Worm (Caenorhabditis elegans): ENCODE data around the gene rsp-8.
A peak's percentile ranks its signal among the peaks of the same experiment; 100 is the strongest.

DNA sequence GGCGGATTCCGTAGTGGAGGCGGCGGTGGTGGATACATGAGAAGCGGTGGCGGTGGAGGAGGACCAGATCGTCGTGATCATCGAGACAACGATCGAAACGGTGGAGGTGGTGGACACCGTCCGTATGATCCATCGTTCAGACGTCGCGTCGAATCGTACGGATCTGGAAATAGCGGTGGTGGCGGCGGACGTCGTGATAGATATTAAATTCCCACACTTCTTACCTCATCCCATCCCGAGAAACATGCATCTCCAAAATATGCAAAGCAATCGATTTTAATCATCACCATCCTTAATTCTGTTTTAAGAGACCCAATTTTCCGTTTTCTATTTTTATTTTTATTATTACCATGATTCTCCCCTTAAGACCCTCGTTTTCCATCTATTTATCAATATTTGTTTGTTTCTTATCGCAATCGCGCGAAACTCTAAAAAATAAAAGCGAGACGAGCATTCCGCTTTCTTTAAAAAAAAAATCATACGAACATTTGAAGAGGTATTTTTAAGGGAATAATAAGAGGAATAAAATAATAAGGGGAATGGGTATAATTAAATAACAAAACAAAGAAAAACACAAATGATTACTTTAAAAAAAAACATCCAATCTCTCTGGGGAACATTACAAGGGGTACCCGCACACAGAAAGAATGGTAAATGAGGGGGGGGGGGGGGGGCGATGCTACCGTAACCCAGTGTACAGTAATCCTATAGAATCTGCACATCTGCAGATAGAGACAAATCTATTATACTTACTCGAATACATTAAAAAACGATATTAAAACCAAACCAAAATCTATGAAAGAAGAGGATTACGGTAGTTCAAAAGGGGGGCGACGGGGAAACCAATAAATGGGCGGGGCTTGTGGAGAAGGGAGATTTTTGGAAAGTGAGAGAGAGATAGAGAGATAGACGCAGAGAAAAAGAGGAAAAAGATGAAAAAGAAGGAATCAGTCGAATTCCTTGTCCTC, 4.6 kb downstream of the rsp-8 start:
- TF ChIP-seq nhr-76 (tag; optimal IDR thresholded peaks at IDR 0.05) (no peak), R02D3.7 (tag; optimal IDR thresholded peaks at IDR 0.05) (no peak), ctbp-1 (GFP tag; IDR thresholded peaks at IDR 0.05) (0 out of 2 replicates have a peak, but pooled peaks have one; percentile 8), nhr-77 (tag; optimal IDR thresholded peaks at IDR 0.05) (peak; percentile 11), nhr-102 (tag; optimal IDR thresholded peaks at IDR 0.05) (no peak), nhr-237 (tag; optimal IDR thresholded peaks at IDR 0.05) (no peak), F44E2.7 (GFP tag; IDR thresholded peaks at IDR 0.05) (no peak), hmg-1.1 (GFP tag; IDR thresholded peaks at IDR 0.05) (peak; percentile 41; the same call in 1 of the 2 replicates), unc-62 (GFP tag; optimal IDR thresholded peaks at IDR 0.05 in 1 of 2) (no peak), unc-62 (tag; optimal IDR thresholded peaks at IDR 0.05) (no peak), ama-1 (optimal IDR thresholded peaks at IDR 0.05) (peak; percentile 61), skn-1 (tag; optimal IDR thresholded peaks at IDR 0.05) (no peak)

Data from whole organism, L4 larva.